Fruit fly (Drosophila melanogaster) whole organism, embryonic: ENCODE data around the gene cnir.
A peak's percentile ranks its signal among the peaks of the same experiment; 100 is the strongest.

ENCODE experiments used
- Abd-B ChIP-seq: fragments of 200-800 bp; sonication (Bioruptor generic); optimal IDR thresholded peaks from 2 replicates; lab custom pipeline; 2018; ENCODE audit warnings: missing biosample characterization, mild to moderate bottlenecking, missing genetic modification characterization, moderate library complexity
- Atf6 ChIP-seq: fragments of 200-800 bp; sonication (Bioruptor generic); IDR thresholded peaks from 2 replicates; pipeline ENCODE4 v1.3.6; 2022; ENCODE audit warnings: missing biosample characterization, missing genetic modification characterization
- CG10366 ChIP-seq: fragments of 200-800 bp; sonication (Bioruptor generic); IDR thresholded peaks from 2 replicates; pipeline ENCODE4 v1.3.6; 2022; ENCODE audit warnings: missing biosample characterization, missing genetic modification characterization
- CG12391 ChIP-seq: fragments of 200-800 bp; sonication (Bioruptor generic); optimal IDR thresholded peaks from 3 replicates; lab custom pipeline; 2018; ENCODE audit warnings: missing biosample characterization, mild to moderate bottlenecking, missing genetic modification characterization, moderate library complexity
- CG12769 ChIP-seq: fragments of 200-800 bp; sonication (Bioruptor generic); optimal IDR thresholded peaks from 2 replicates; lab custom pipeline; 2019; ENCODE audit warnings: missing biosample characterization, mild to moderate bottlenecking, missing genetic modification characterization, moderate library complexity
- CG14441 ChIP-seq: fragments of 200-800 bp; sonication (Bioruptor generic); IDR thresholded peaks from 2 replicates; pipeline ENCODE4 v1.3.6; 2022; ENCODE audit warnings: missing biosample characterization, missing genetic modification characterization
- CG15601 ChIP-seq: fragments of 200-800 bp; sonication (Bioruptor generic); optimal IDR thresholded peaks from 3 replicates; lab custom pipeline; 2019; ENCODE audit warnings: missing biosample characterization, mild to moderate bottlenecking, missing genetic modification characterization, moderate library complexity
- CG18764 ChIP-seq: fragments of 200-800 bp; sonication (Bioruptor generic); optimal IDR thresholded peaks from 3 replicates; lab custom pipeline; 2016; ENCODE audit warnings: missing biosample characterization, missing genetic modification characterization
- CG34224 ChIP-seq: fragments of 200-800 bp; sonication (Bioruptor generic); IDR thresholded peaks from 3 replicates; pipeline ENCODE4 v1.3.6; 2022; ENCODE audit warnings: missing biosample characterization, missing genetic modification characterization; ENCODE audit not compliant: partially characterized antibody
- CG3838 ChIP-seq: fragments of 200-800 bp; sonication (Bioruptor generic); optimal IDR thresholded peaks from 3 replicates; lab custom pipeline; 2016; ENCODE audit warnings: missing biosample characterization, missing genetic modification characterization
- CG4404 ChIP-seq: fragments of 200-800 bp; sonication (Bioruptor generic); IDR thresholded peaks from 2 replicates; pipeline ENCODE4 v1.3.6; 2022; ENCODE audit warnings: missing biosample characterization, missing genetic modification characterization
- CG8359 ChIP-seq: fragments of 200-800 bp; sonication (Bioruptor generic); optimal IDR thresholded peaks from 2 replicates; lab custom pipeline; 2017; ENCODE audit warnings: missing biosample characterization, mild to moderate bottlenecking, missing genetic modification characterization, borderline replicate concordance
- CG9817 ChIP-seq: fragments of 200-800 bp; sonication (Bioruptor generic); optimal IDR thresholded peaks from 2 replicates; lab custom pipeline; 2018; ENCODE audit warnings: missing biosample characterization, mild to moderate bottlenecking, missing genetic modification characterization, moderate library complexity
- Dad ChIP-seq: fragments of 200-800 bp; sonication (Bioruptor generic); optimal IDR thresholded peaks from 3 replicates; lab custom pipeline; 2016; ENCODE audit warnings: missing biosample characterization, missing genetic modification characterization
- Doc2 ChIP-seq: fragments of 200-800 bp; sonication (Bioruptor generic); IDR thresholded peaks from 2 replicates; pipeline ENCODE4 v1.3.6; 2022; ENCODE audit warnings: missing biosample characterization, missing genetic modification characterization
- Fer1 ChIP-seq: fragments of 200-800 bp; sonication (Bioruptor generic); optimal IDR thresholded peaks from 2 replicates; lab custom pipeline; 2017; ENCODE audit warnings: missing biosample characterization, mild to moderate bottlenecking, missing genetic modification characterization
- Gug ChIP-seq: fragments of 200-800 bp; sonication (Bioruptor generic); IDR thresholded peaks from 4 replicates; pipeline ENCODE4 v1.3.6; 2022; ENCODE audit warnings: missing biosample characterization, missing genetic modification characterization
- Hand ChIP-seq: fragments of 200-800 bp; sonication (Bioruptor generic); optimal IDR thresholded peaks from 2 replicates; lab custom pipeline; 2017; ENCODE audit warnings: mild to moderate bottlenecking, missing biosample characterization, missing genetic modification reagents, missing genetic modification characterization
- HmgD ChIP-seq: fragments of 200-800 bp; sonication (Bioruptor generic); optimal IDR thresholded peaks from 3 replicates; lab custom pipeline; 2016; ENCODE audit warnings: missing biosample characterization, missing genetic modification characterization
- Hmr ChIP-seq: fragments of 200-800 bp; sonication (Bioruptor generic); optimal IDR thresholded peaks from 3 replicates; lab custom pipeline; 2017; ENCODE audit warnings: mild to moderate bottlenecking, missing biosample characterization, missing genetic modification reagents, missing genetic modification characterization
- Myb ChIP-seq: fragments of 200-800 bp; sonication (Bioruptor generic); optimal IDR thresholded peaks from 2 replicates; lab custom pipeline; 2016; ENCODE audit warnings: missing biosample characterization, missing genetic modification characterization
- PHDP ChIP-seq: fragments of 200-800 bp; sonication (Bioruptor generic); optimal IDR thresholded peaks from 3 replicates; lab custom pipeline; 2018; ENCODE audit warnings: missing biosample characterization, mild to moderate bottlenecking, missing genetic modification characterization, moderate library complexity
- Rfx ChIP-seq: fragments of 200-800 bp; sonication (Bioruptor generic); IDR thresholded peaks from 2 replicates; pipeline ENCODE4 v1.3.6; 2022; ENCODE audit warnings: missing biosample characterization, missing genetic modification characterization
- TFAM ChIP-seq: fragments of 200-800 bp; sonication (Bioruptor generic); optimal IDR thresholded peaks from 2 replicates; lab custom pipeline; 2017; ENCODE audit warnings: missing biosample characterization, missing genetic modification characterization, inconsistent platforms
- Xrp1 ChIP-seq: fragments of 200-800 bp; sonication (Bioruptor generic); IDR thresholded peaks from 2 replicates; pipeline ENCODE4 v1.3.6; 2022; ENCODE audit warnings: missing biosample characterization, missing genetic modification characterization
- YL-1 ChIP-seq: fragments of 200-800 bp; sonication (Bioruptor generic); optimal IDR thresholded peaks from 3 replicates; lab custom pipeline; 2017; ENCODE audit warnings: missing biosample characterization, mild to moderate bottlenecking, missing genetic modification characterization
- aop ChIP-seq: fragments of 200-800 bp; sonication (Bioruptor generic); IDR thresholded peaks from 2 replicates; pipeline ENCODE4 v1.3.6; 2022; ENCODE audit warnings: missing biosample characterization, missing genetic modification characterization
- ap ChIP-seq: fragments of 200-800 bp; sonication (Bioruptor generic); IDR thresholded peaks from 2 replicates; pipeline ENCODE4 v1.3.6; 2022; ENCODE audit warnings: missing biosample characterization, missing genetic modification characterization
- ara ChIP-seq: fragments of 200-800 bp; sonication (Bioruptor generic); IDR thresholded peaks from 2 replicates; pipeline ENCODE4 v1.3.6; 2022; ENCODE audit warnings: missing biosample characterization, missing genetic modification characterization
- ase ChIP-seq: fragments of 200-800 bp; sonication (Bioruptor generic); IDR thresholded peaks from 3 replicates; pipeline ENCODE4 v1.3.6; 2022; ENCODE audit warnings: missing biosample characterization, missing genetic modification characterization
- cato ChIP-seq: fragments of 200-800 bp; sonication (Bioruptor generic); optimal IDR thresholded peaks from 2 replicates; lab custom pipeline; 2016; ENCODE audit warnings: missing biosample characterization, missing genetic modification characterization, borderline replicate concordance
- da ChIP-seq: fragments of 200-800 bp; sonication (Bioruptor generic); optimal IDR thresholded peaks from 2 replicates; lab custom pipeline; 2016; ENCODE audit warnings: missing biosample characterization, missing genetic modification characterization
- gcm2 ChIP-seq: fragments of 200-800 bp; sonication (Bioruptor generic); optimal IDR thresholded peaks from 2 replicates; lab custom pipeline; 2016; ENCODE audit warnings: missing biosample characterization, missing genetic modification characterization
- gfzf ChIP-seq: fragments of 200-800 bp; sonication (Bioruptor generic); optimal IDR thresholded peaks from 2 replicates; lab custom pipeline; 2016; ENCODE audit warnings: missing biosample characterization, mild to moderate bottlenecking, missing genetic modification characterization, moderate library complexity
- grau ChIP-seq: fragments of 200-800 bp; optimal IDR thresholded peaks from 3 replicates; lab custom pipeline; 2019; ENCODE audit warnings: missing biosample characterization, mild to moderate bottlenecking, missing genetic modification characterization, moderate library complexity
- grn ChIP-seq: fragments of 200-800 bp; sonication (Bioruptor generic); optimal IDR thresholded peaks from 3 replicates; lab custom pipeline; 2017; ENCODE audit warnings: missing biosample characterization, missing genetic modification characterization
- gsb-n ChIP-seq: fragments of 200-800 bp; sonication (Bioruptor generic); optimal IDR thresholded peaks from 3 replicates; lab custom pipeline; 2018; ENCODE audit warnings: missing biosample characterization, mild to moderate bottlenecking, missing genetic modification characterization
- lov ChIP-seq, 2 experiments: fragments of 200-800 bp in 1 of 2; fragments of >200 bp in 1 of 2; sonication (Bioruptor generic) in 1 of 2; IDR thresholded peaks in 1 of 2; optimal IDR thresholded peaks in 1 of 2; 2 replicates in 1 of 2; 3 replicates in 1 of 2; pipeline versions ENCODE4 v1.3.6 to Lab custom; 2017 to 2022; ENCODE audit warnings: missing biosample characterization in 1 of 2, missing genetic modification characterization in 1 of 2
- nerfin-1 ChIP-seq: fragments of 200-800 bp; sonication (Bioruptor generic); optimal IDR thresholded peaks from 3 replicates; lab custom pipeline; 2019; ENCODE audit warnings: missing biosample characterization, mild to moderate bottlenecking, missing genetic modification characterization, moderate library complexity
- nom ChIP-seq: fragments of 200-800 bp; sonication (Bioruptor generic); optimal IDR thresholded peaks from 2 replicates; lab custom pipeline; 2017; ENCODE audit warnings: missing biosample characterization, missing genetic modification characterization, mild to moderate bottlenecking, moderate library complexity, missing genetic modification reagents
- peb ChIP-seq: fragments of 200-800 bp; sonication (Bioruptor generic); IDR thresholded peaks from 2 replicates; pipeline ENCODE4 v1.3.6; 2022; ENCODE audit warnings: missing biosample characterization, missing genetic modification characterization
- pum ChIP-seq: fragments of 200-800 bp; sonication (Bioruptor generic); optimal IDR thresholded peaks from 2 replicates; lab custom pipeline; 2016; ENCODE audit warnings: missing biosample characterization, missing genetic modification characterization
- ro ChIP-seq: fragments of 200-800 bp; sonication (Bioruptor generic); IDR thresholded peaks from 2 replicates; pipeline ENCODE4 v1.3.6; 2022; ENCODE audit warnings: missing biosample characterization, missing genetic modification characterization
- seq ChIP-seq: fragments of 200-800 bp; sonication (Bioruptor generic); IDR thresholded peaks from 2 replicates; pipeline ENCODE4 v1.3.6; 2022; ENCODE audit warnings: missing biosample characterization, missing genetic modification characterization
- shn ChIP-seq: fragments of 200-800 bp; sonication (Bioruptor generic); optimal IDR thresholded peaks from 3 replicates; lab custom pipeline; 2016; ENCODE audit warnings: missing biosample characterization, missing genetic modification characterization
- sr ChIP-seq: fragments of 200-800 bp; sonication (Bioruptor generic); IDR thresholded peaks from 3 replicates; pipeline ENCODE4 v1.3.6; 2022; ENCODE audit warnings: missing biosample characterization, missing genetic modification characterization
- stc ChIP-seq: fragments of 200-800 bp; sonication (Bioruptor generic); IDR thresholded peaks from 2 replicates; pipeline ENCODE4 v1.3.6; 2022; ENCODE audit warnings: missing biosample characterization, missing genetic modification characterization
- ttk ChIP-seq: fragments of 200-800 bp; sonication (Bioruptor generic); IDR thresholded peaks from 2 replicates; pipeline ENCODE4 v2.1.2; 2022; ENCODE audit warnings: missing biosample characterization, missing genetic modification characterization
- wdn ChIP-seq: fragments of 200-800 bp; sonication (Bioruptor generic); IDR thresholded peaks from 2 replicates; pipeline ENCODE4 v1.3.6; 2022; ENCODE audit warnings: missing biosample characterization, missing genetic modification characterization
- wek ChIP-seq: fragments of 200-800 bp; sonication (Bioruptor generic); optimal IDR thresholded peaks from 3 replicates; lab custom pipeline; 2018; ENCODE audit warnings: missing biosample characterization, mild to moderate bottlenecking, missing genetic modification characterization, moderate library complexity

Gene cnir

DNA sequence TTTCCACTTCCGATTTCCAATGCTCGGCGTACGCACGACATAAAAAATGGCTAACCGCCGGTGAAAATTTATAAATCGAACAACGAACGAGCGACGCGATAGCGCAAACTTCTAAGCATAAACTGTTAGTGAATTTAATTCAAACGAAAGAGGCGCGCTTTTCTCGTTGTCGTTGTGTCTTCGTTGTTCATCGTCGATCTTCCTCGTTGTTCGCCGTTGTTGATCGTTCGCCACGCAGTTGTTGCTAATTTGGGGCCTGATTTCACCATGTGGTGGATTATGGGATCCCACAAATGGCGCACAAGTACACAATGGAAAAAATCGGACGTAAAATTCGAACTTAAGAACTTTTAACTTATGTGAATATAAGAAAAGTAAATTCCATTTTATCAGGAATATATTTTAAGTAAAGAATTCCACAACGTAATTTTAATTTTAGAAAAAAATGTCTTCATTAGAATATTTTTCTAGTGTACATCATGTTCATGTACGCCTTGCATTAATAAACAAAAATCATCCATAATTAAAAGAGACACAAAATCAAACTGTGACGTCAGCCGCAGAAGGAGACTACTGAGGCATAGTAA, 46.8 kb upstream of the cnir start (continued):
- TF ChIP-seq CG34224 (no peak), nerfin-1 (peak; percentile 19), Myb (GFP tag; lab: Kevin White, UChicago) (peak; percentile 6), stc (GFP tag; lab: Robert Waterston, UW) (peak; percentile 44; the same call in 1 of the 2 replicates), da (GFP tag; lab: Kevin White, UChicago) (no peak), aop (GFP tag; lab: Robert Waterston, UW) (no peak), Rfx (GFP tag; lab: Robert Waterston, UW) (peak; percentile 84), HmgD (GFP tag; lab: Kevin White, UChicago) (no peak), Doc2 (GFP tag; lab: Robert Waterston, UW) (no peak), seq (GFP tag; lab: Robert Waterston, UW) (peak; percentile 63), peb (no peak), CG3838 (GFP tag; lab: Kevin White, UChicago) (peak; percentile 0), CG10366 (GFP tag; lab: Robert Waterston, UW) (peak; percentile 56), Xrp1 (GFP tag; lab: Robert Waterston, UW) (peak; percentile 51; the same call in 1 of the 2 replicates), CG15601 (tag; lab: Kevin White, UChicago) (no peak), wek (GFP tag; lab: Kevin White, UChicago) (no peak), ara (no peak), Gug (GFP tag; lab: Robert Waterston, UW) (no peak), nom (GFP tag; lab: Kevin White, UChicago) (no peak), CG14441 (GFP tag; lab: Robert Waterston, UW) (peak; percentile 60), gfzf (GFP tag; lab: Kevin White, UChicago) (no peak), TFAM (GFP tag; lab: Kevin White, UChicago) (no peak), grau (tag; lab: Kevin White, UChicago) (peak; percentile 83), Hand (GFP tag; lab: Kevin White, UChicago) (peak; percentile 35), CG18764 (GFP tag; lab: Kevin White, UChicago) (peak; percentile 10), Atf6 (GFP tag; lab: Robert Waterston, UW) (peak; percentile 79), CG12769 (tag; lab: Kevin White, UChicago) (peak; percentile 68), grn (GFP tag; lab: Kevin White, UChicago) (no peak), CG4404 (GFP tag; lab: Robert Waterston, UW) (no peak), Abd-B (peak; percentile 42), ttk (GFP tag; lab: Robert Waterston, UW) (peak; percentile 35; the same call in 1 of the 2 replicates), CG12391 (tag; lab: Kevin White, UChicago) (peak; percentile 79), ro (no peak), cato (no peak), gcm2 (GFP tag; lab: Kevin White, UChicago) (no peak), sr (GFP tag; lab: Robert Waterston, UW) (no peak), Hmr (peak; percentile 76), CG8359 (no peak), Fer1 (GFP tag; lab: Kevin White, UChicago) (peak; percentile 71), shn (no peak), wdn (no peak), YL-1 (GFP tag; lab: Kevin White, UChicago) (no peak), gsb-n (tag; lab: Kevin White, UChicago) (peak; percentile 24), PHDP (peak; percentile 84), CG9817 (tag; lab: Kevin White, UChicago) (peak; percentile 74), lov (optimal IDR thresholded peaks at IDR 0.05; lab: Kevin White, UChicago) (no peak), lov (GFP tag; IDR thresholded peaks at IDR 0.05; lab: Robert Waterston, UW) (no peak), ase (GFP tag; lab: Robert Waterston, UW) (peak; percentile 24; the same call in 1 of the 3 replicates), pum (GFP tag; lab: Kevin White, UChicago) (peak; percentile 16), Dad (GFP tag; lab: Kevin White, UChicago) (peak; percentile 9), ap (GFP tag; lab: Robert Waterston, UW) (no peak)
